Fruit fly (Drosophila melanogaster) whole organism, embryonic: ENCODE results near the gene Rchy1.

Source experiments
- B-H1 ChIP-seq: fragments of 200-800 bp; sonication (Bioruptor generic); IDR thresholded peaks from 3 replicates; pipeline ENCODE4 v1.3.6; 2022; ENCODE audit warnings: missing biosample characterization, missing genetic modification characterization
- CG11247 ChIP-seq: fragments of 200-800 bp; sonication (Bioruptor generic); IDR thresholded peaks from 2 replicates; pipeline ENCODE4 v1.3.6; 2022; ENCODE audit warnings: missing biosample characterization, missing genetic modification characterization
- CG11456 ChIP-seq: fragments of 200-800 bp; sonication (Bioruptor generic); IDR thresholded peaks from 3 replicates; pipeline ENCODE4 v1.3.6; 2022; ENCODE audit warnings: missing biosample characterization, missing genetic modification characterization
- CG12299 ChIP-seq: fragments of 200-800 bp; sonication (Bioruptor generic); optimal IDR thresholded peaks from 2 replicates; lab custom pipeline; 2018; ENCODE audit warnings: missing biosample characterization, mild to moderate bottlenecking, missing genetic modification characterization
- CG13624 ChIP-seq: fragments of 200-800 bp; sonication (Bioruptor generic); optimal IDR thresholded peaks from 2 replicates; lab custom pipeline; 2016; ENCODE audit warnings: missing biosample characterization, missing genetic modification characterization
- CG14965 ChIP-seq: fragments of 200-800 bp; sonication (Bioruptor generic); optimal IDR thresholded peaks from 2 replicates; lab custom pipeline; 2016; ENCODE audit warnings: missing biosample characterization, missing genetic modification characterization, borderline replicate concordance
- CG15479 ChIP-seq: fragments of 200-800 bp; sonication (Bioruptor generic); optimal IDR thresholded peaks from 3 replicates; lab custom pipeline; 2019; ENCODE audit warnings: missing biosample characterization, mild to moderate bottlenecking, missing genetic modification characterization, moderate library complexity
- CG15601 ChIP-seq: fragments of 200-800 bp; sonication (Bioruptor generic); optimal IDR thresholded peaks from 3 replicates; lab custom pipeline; 2019; ENCODE audit warnings: missing biosample characterization, mild to moderate bottlenecking, missing genetic modification characterization, moderate library complexity
- CG17328 ChIP-seq: fragments of 200-800 bp; sonication (Bioruptor generic); IDR thresholded peaks from 2 replicates; pipeline ENCODE4 v1.3.6; 2022; ENCODE audit warnings: missing biosample characterization, missing genetic modification characterization
- CG18011 ChIP-seq: fragments of 200-800 bp; sonication (Bioruptor generic); optimal IDR thresholded peaks from 2 replicates; lab custom pipeline; 2017; ENCODE audit warnings: missing biosample characterization, missing genetic modification characterization, mild to moderate bottlenecking, moderate library complexity, missing genotype
- CG31224 ChIP-seq: fragments of 200-800 bp; sonication (Bioruptor generic); IDR thresholded peaks from 2 replicates; pipeline ENCODE4 v1.3.6; 2022; ENCODE audit warnings: missing biosample characterization, missing genetic modification characterization
- CG3163 ChIP-seq: fragments of 200-800 bp; sonication (Bioruptor generic); optimal IDR thresholded peaks from 3 replicates; lab custom pipeline; 2016; ENCODE audit warnings: missing biosample characterization, missing genetic modification characterization
- CG7839 ChIP-seq: fragments of 200-800 bp; sonication (Bioruptor generic); optimal IDR thresholded peaks from 3 replicates; lab custom pipeline; 2018; ENCODE audit warnings: missing biosample characterization, mild to moderate bottlenecking, missing genetic modification characterization, moderate library complexity
- CG9215 ChIP-seq: fragments of 200-800 bp; sonication (Bioruptor generic); IDR thresholded peaks from 2 replicates; pipeline ENCODE4 v1.3.6; 2022; ENCODE audit warnings: missing biosample characterization, missing genetic modification characterization
- CG9876 ChIP-seq: fragments of 200-800 bp; sonication (Bioruptor generic); optimal IDR thresholded peaks from 2 replicates; lab custom pipeline; 2016; ENCODE audit warnings: missing biosample characterization, missing genetic modification characterization
- CrebB ChIP-seq: fragments of 200-800 bp; sonication (Bioruptor generic); optimal IDR thresholded peaks from 3 replicates; lab custom pipeline; 2018; ENCODE audit warnings: missing biosample characterization, mild to moderate bottlenecking, missing genetic modification characterization
- Dek ChIP-seq: fragments of 200-800 bp; sonication (Bioruptor generic); optimal IDR thresholded peaks from 3 replicates; lab custom pipeline; 2019; ENCODE audit warnings: missing biosample characterization, mild to moderate bottlenecking, missing genetic modification characterization, moderate library complexity
- Gug ChIP-seq: fragments of 200-800 bp; sonication (Bioruptor generic); IDR thresholded peaks from 4 replicates; pipeline ENCODE4 v1.3.6; 2022; ENCODE audit warnings: missing biosample characterization, missing genetic modification characterization
- H2.0 ChIP-seq: fragments of 200-800 bp; sonication (Bioruptor generic); IDR thresholded peaks from 2 replicates; pipeline ENCODE4 v1.3.6; 2022; ENCODE audit warnings: missing biosample characterization, missing genetic modification characterization
- HHEX ChIP-seq: fragments of 200-800 bp; sonication (Bioruptor generic); optimal IDR thresholded peaks from 3 replicates; lab custom pipeline; 2017; ENCODE audit warnings: missing biosample characterization, mild to moderate bottlenecking, missing genetic modification characterization, missing genetic modification reagents
- HLH4C ChIP-seq: fragments of 200-800 bp; sonication (Bioruptor generic); IDR thresholded peaks from 3 replicates; pipeline ENCODE4 v1.3.6; 2022; ENCODE audit warnings: missing biosample characterization, missing genetic modification characterization; ENCODE audit not compliant: partially characterized antibody
- Hey ChIP-seq: fragments of 200-800 bp; sonication (Bioruptor generic); optimal IDR thresholded peaks from 3 replicates; lab custom pipeline; 2018; ENCODE audit warnings: missing biosample characterization, mild to moderate bottlenecking, missing genetic modification characterization
- Med ChIP-seq: fragments of 200-800 bp; sonication (Bioruptor generic); peaks from one replicate; lab custom pipeline; 2016; ENCODE audit warnings: missing biosample characterization, missing genetic modification characterization, mild to moderate bottlenecking, inconsistent platforms, moderate library complexity
- Mes4 ChIP-seq: fragments of 200-800 bp; sonication (Bioruptor generic); optimal IDR thresholded peaks from 2 replicates; lab custom pipeline; 2016; ENCODE audit warnings: missing biosample characterization, missing genetic modification characterization
- Nf-YB ChIP-seq: fragments of 200-800 bp; sonication (Bioruptor generic); optimal IDR thresholded peaks from 3 replicates; lab custom pipeline; 2019; ENCODE audit warnings: missing biosample characterization, mild to moderate bottlenecking, missing genetic modification characterization, moderate library complexity
- NfI ChIP-seq: fragments of 200-800 bp; sonication (Bioruptor generic); optimal IDR thresholded peaks from 3 replicates; lab custom pipeline; 2018; ENCODE audit warnings: missing biosample characterization, mild to moderate bottlenecking, missing genetic modification characterization, moderate library complexity
- Sox102F ChIP-seq: fragments of 200-800 bp; sonication (Bioruptor generic); optimal IDR thresholded peaks from 2 replicates; lab custom pipeline; 2018; ENCODE audit warnings: missing biosample characterization, mild to moderate bottlenecking, missing genetic modification characterization, moderate library complexity
- bcd ChIP-seq: fragments of 200-800 bp; sonication (Bioruptor generic); optimal IDR thresholded peaks from 2 replicates; lab custom pipeline; 2017; ENCODE audit warnings: missing biosample characterization, mild to moderate bottlenecking, missing genetic modification characterization
- chm ChIP-seq: fragments of 200-800 bp; sonication (Bioruptor generic); IDR thresholded peaks from 2 replicates; pipeline ENCODE4 v1.3.6; 2022; ENCODE audit warnings: missing biosample characterization, missing genetic modification characterization
- corto ChIP-seq: fragments of 200-800 bp; sonication (Bioruptor generic); optimal IDR thresholded peaks from 2 replicates; lab custom pipeline; 2016; ENCODE audit warnings: missing biosample characterization, mild to moderate bottlenecking, missing genetic modification characterization, moderate library complexity
- da ChIP-seq: fragments of 200-800 bp; sonication (Bioruptor generic); optimal IDR thresholded peaks from 2 replicates; lab custom pipeline; 2016; ENCODE audit warnings: missing biosample characterization, missing genetic modification characterization
- fd64A ChIP-seq: fragments of 200-800 bp; sonication (Bioruptor generic); optimal IDR thresholded peaks from 3 replicates; lab custom pipeline; 2018; ENCODE audit warnings: missing biosample characterization, mild to moderate bottlenecking, missing genetic modification characterization
- gcm2 ChIP-seq: fragments of 200-800 bp; sonication (Bioruptor generic); optimal IDR thresholded peaks from 2 replicates; lab custom pipeline; 2016; ENCODE audit warnings: missing biosample characterization, missing genetic modification characterization
- gfzf ChIP-seq: fragments of 200-800 bp; sonication (Bioruptor generic); optimal IDR thresholded peaks from 2 replicates; lab custom pipeline; 2016; ENCODE audit warnings: missing biosample characterization, mild to moderate bottlenecking, missing genetic modification characterization, moderate library complexity
- hkb ChIP-seq, 2 experiments: fragments of 200-800 bp in 1 of 2; fragments of >200 bp in 1 of 2; sonication (Bioruptor generic) in 1 of 2; IDR thresholded peaks in 1 of 2; optimal IDR thresholded peaks in 1 of 2; 2 replicates each; pipeline versions ENCODE4 v1.3.6 to Lab custom; 2017 to 2022; ENCODE audit warnings: missing biosample characterization in 1 of 2, missing genetic modification characterization in 1 of 2
- ind ChIP-seq: fragments of 200-800 bp; sonication (Bioruptor generic); optimal IDR thresholded peaks from 3 replicates; lab custom pipeline; 2016; ENCODE audit warnings: missing biosample characterization, missing genetic modification characterization
- inv ChIP-seq: fragments of 200-800 bp; sonication (Bioruptor generic); IDR thresholded peaks from 2 replicates; pipeline ENCODE4 v1.3.6; 2022; ENCODE audit warnings: missing biosample characterization, missing genetic modification characterization; ENCODE audit not compliant: partially characterized antibody
- jumu ChIP-seq: fragments of 200-800 bp; sonication (Bioruptor generic); optimal IDR thresholded peaks from 3 replicates; lab custom pipeline; 2016; ENCODE audit warnings: missing biosample characterization, missing genetic modification characterization
- kah ChIP-seq: fragments of 200-800 bp; sonication (Bioruptor generic); optimal IDR thresholded peaks from 2 replicates; lab custom pipeline; 2018; ENCODE audit warnings: missing biosample characterization, mild to moderate bottlenecking, missing genetic modification characterization
- lbe ChIP-seq: fragments of 200-800 bp; sonication (Bioruptor generic); optimal IDR thresholded peaks from 2 replicates; lab custom pipeline; 2016; ENCODE audit warnings: missing biosample characterization, mild to moderate bottlenecking, missing genetic modification characterization
- lola ChIP-seq, 3 experiments: fragments of >200 bp in 2 of 3; fragments of 200-800 bp in 1 of 3; sonication (Bioruptor generic) in 1 of 3; optimal IDR thresholded peaks; 2 replicates each; lab custom pipeline; 2017 to 2019; ENCODE audit warnings: missing biosample characterization in 3 of 3, missing genetic modification characterization in 3 of 3, mild to moderate bottlenecking in 1 of 3, moderate library complexity in 1 of 3
- lov ChIP-seq, 2 experiments: fragments of 200-800 bp in 1 of 2; fragments of >200 bp in 1 of 2; sonication (Bioruptor generic) in 1 of 2; IDR thresholded peaks in 1 of 2; optimal IDR thresholded peaks in 1 of 2; 2 replicates in 1 of 2; 3 replicates in 1 of 2; pipeline versions ENCODE4 v1.3.6 to Lab custom; 2017 to 2022; ENCODE audit warnings: missing biosample characterization in 1 of 2, missing genetic modification characterization in 1 of 2
- mam ChIP-seq: fragments of 200-800 bp; sonication (Bioruptor generic); optimal IDR thresholded peaks from 3 replicates; lab custom pipeline; 2016; ENCODE audit warnings: missing biosample characterization, missing genetic modification characterization
- nerfin-2 ChIP-seq: fragments of 200-800 bp; sonication (Bioruptor generic); IDR thresholded peaks from 2 replicates; pipeline ENCODE4 v1.3.6; 2022; ENCODE audit warnings: missing biosample characterization, missing genetic modification characterization; ENCODE audit not compliant: partially characterized antibody
- nom ChIP-seq: fragments of 200-800 bp; sonication (Bioruptor generic); optimal IDR thresholded peaks from 2 replicates; lab custom pipeline; 2017; ENCODE audit warnings: missing biosample characterization, missing genetic modification characterization, mild to moderate bottlenecking, moderate library complexity, missing genetic modification reagents
- onecut ChIP-seq: fragments of 200-800 bp; sonication (Bioruptor generic); IDR thresholded peaks from 2 replicates; pipeline ENCODE4 v1.3.6; 2022; ENCODE audit warnings: missing biosample characterization, missing genetic modification characterization
- sob ChIP-seq: fragments of 200-800 bp; sonication (Bioruptor generic); IDR thresholded peaks from 2 replicates; pipeline ENCODE4 v1.3.6; 2022; ENCODE audit warnings: missing biosample characterization, missing genetic modification characterization
- unpg ChIP-seq: fragments of 200-800 bp; sonication (Bioruptor generic); optimal IDR thresholded peaks from 3 replicates; lab custom pipeline; 2018; ENCODE audit warnings: missing biosample characterization, mild to moderate bottlenecking, missing genetic modification characterization, moderate library complexity
- usp ChIP-seq: fragments of >200 bp; optimal IDR thresholded peaks from 2 replicates; lab custom pipeline; 2017; ENCODE audit warnings: missing biosample characterization, missing genetic modification characterization

Rchy1 gene

DNA sequence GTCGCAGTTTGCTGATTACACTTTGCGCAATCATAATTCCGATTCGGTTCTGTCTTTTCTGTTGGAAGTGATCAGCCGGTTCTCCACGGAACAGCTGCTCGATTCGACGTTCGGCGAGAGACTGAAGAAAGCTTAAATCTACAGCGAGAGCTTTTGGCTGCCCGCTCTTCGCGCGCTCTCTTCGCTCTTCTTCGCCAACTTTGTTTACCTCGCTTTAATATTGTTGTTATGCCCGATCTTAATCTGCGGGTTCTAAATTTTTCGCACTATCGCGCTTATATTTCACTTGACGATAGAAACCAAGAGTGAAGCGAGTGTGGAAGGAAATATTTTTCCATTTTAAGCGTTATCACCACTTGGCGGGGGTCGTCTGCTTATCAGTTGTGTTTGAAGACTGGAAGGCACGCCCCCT, 28.9 kb upstream of the Rchy1 start, which contains the start of gene CG9547 (continued):
- TF ChIP-seq CG13624 (GFP tag; lab: Kevin White, UChicago) (peak; percentile 8), hkb (optimal IDR thresholded peaks at IDR 0.05; lab: Kevin White, UChicago) (no peak), hkb (GFP tag; IDR thresholded peaks at IDR 0.05; lab: Robert Waterston, UW) (peak; percentile 32; the same call in 1 of the 2 replicates), CrebB (tag; lab: Kevin White, UChicago) (peak; percentile 29), Gug (no peak), HHEX (GFP tag; lab: Kevin White, UChicago) (peak; percentile 12), chm (GFP tag; lab: Robert Waterston, UW) (peak; percentile 26; the same call in 1 of the 2 replicates), ind (no peak), Nf-YB (GFP tag; lab: Kevin White, UChicago) (no peak), unpg (peak; percentile 8), CG9215 (GFP tag; lab: Robert Waterston, UW) (no peak), corto (GFP tag; lab: Kevin White, UChicago) (no peak), gcm2 (GFP tag; lab: Kevin White, UChicago) (no peak), jumu (GFP tag; lab: Kevin White, UChicago) (no peak), lbe (GFP tag; lab: Kevin White, UChicago) (peak; percentile 55), fd64A (no peak), CG18011 (GFP tag; lab: Kevin White, UChicago) (no peak), CG12299 (peak; percentile 24), CG15479 (GFP tag; lab: Kevin White, UChicago) (no peak), HLH4C (no peak; the same call in 2 of the 3 replicates), Dek (tag; lab: Kevin White, UChicago) (no peak), CG17328 (GFP tag; lab: Robert Waterston, UW) (no peak), lola (GFP tag; optimal IDR thresholded peaks at IDR 0.05; lab: Kevin White, UChicago) (no peak), CG7839 (no peak), CG14965 (GFP tag; lab: Kevin White, UChicago) (no peak), Hey (peak; percentile 48), onecut (no peak; the same call in 1 of the 2 replicates), NfI (peak; percentile 20), sob (no peak; the same call in 1 of the 2 replicates), inv (no peak), B-H1 (GFP tag; lab: Robert Waterston, UW) (no peak), da (GFP tag; lab: Kevin White, UChicago) (no peak), Sox102F (GFP tag; lab: Kevin White, UChicago) (no peak), bcd (GFP tag; lab: Kevin White, UChicago) (no peak), mam (GFP tag; lab: Kevin White, UChicago) (no peak), nom (peak; percentile 48), nerfin-2 (no peak), CG31224 (GFP tag; lab: Robert Waterston, UW) (no peak), CG11456 (no peak), kah (no peak), Mes4 (no peak), CG11247 (GFP tag; lab: Robert Waterston, UW) (no peak), CG3163 (GFP tag; lab: Kevin White, UChicago) (peak; percentile 80), gfzf (no peak), lov (optimal IDR thresholded peaks at IDR 0.05; lab: Kevin White, UChicago) (no peak), lov (GFP tag; IDR thresholded peaks at IDR 0.05; lab: Robert Waterston, UW) (no peak), H2.0 (GFP tag; lab: Robert Waterston, UW) (no peak), CG9876 (GFP tag; lab: Kevin White, UChicago) (no peak), usp (no peak), Med (GFP tag; lab: Kevin White, UChicago) (peak; percentile 59), CG15601 (tag; lab: Kevin White, UChicago) (no peak)
